Fruit fly (Drosophila melanogaster) whole organism, adult: ENCODE data around the gene Tre1.

Experiments used
- CG14711 ChIP-seq: fragments of 200-800 bp; sonication (Bioruptor generic); optimal IDR thresholded peaks from 2 replicates; lab custom pipeline; 2018; ENCODE audit warnings: missing biosample characterization, mild to moderate bottlenecking, missing genetic modification characterization, moderate library complexity
- CG1620 ChIP-seq: fragments of 200-800 bp; sonication (Bioruptor generic); optimal IDR thresholded peaks from 2 replicates; lab custom pipeline; 2016; ENCODE audit warnings: missing biosample characterization, missing genetic modification characterization
- Clk ChIP-seq: fragments of 200-800 bp; sonication (Bioruptor generic); optimal IDR thresholded peaks from 2 replicates; lab custom pipeline; 2017; ENCODE audit warnings: missing biosample characterization, missing genetic modification characterization
- Hr96 ChIP-seq: fragments of 200-800 bp; sonication (Bioruptor generic); optimal IDR thresholded peaks from 2 replicates; lab custom pipeline; 2016; ENCODE audit warnings: missing biosample characterization, missing genetic modification characterization
- bab1 ChIP-seq: fragments of 200-800 bp; sonication (Bioruptor generic); optimal IDR thresholded peaks from 3 replicates; lab custom pipeline; 2019; ENCODE audit warnings: missing biosample characterization, mild to moderate bottlenecking, missing genetic modification characterization, moderate library complexity
- kay ChIP-seq: fragments of 200-800 bp; sonication (Bioruptor generic); peaks from one replicate; lab custom pipeline; 2016; ENCODE audit warnings: missing biosample characterization, missing genetic modification characterization, borderline replicate concordance
- ovo ChIP-seq: fragments of 200-800 bp; sonication (Bioruptor generic); optimal IDR thresholded peaks from 2 replicates; lab custom pipeline; 2016; ENCODE audit warnings: missing biosample characterization, missing genetic modification characterization
- pad ChIP-seq: fragments of 200-800 bp; sonication (Bioruptor generic); optimal IDR thresholded peaks from 3 replicates; lab custom pipeline; 2017; ENCODE audit warnings: missing biosample characterization, missing genetic modification characterization, mild to moderate bottlenecking, moderate library complexity, missing genetic modification reagents
- toe ChIP-seq: fragments of 200-800 bp; sonication (Bioruptor generic); optimal IDR thresholded peaks from 2 replicates; lab custom pipeline; 2016; ENCODE audit warnings: missing biosample characterization, missing genetic modification characterization

DNA sequence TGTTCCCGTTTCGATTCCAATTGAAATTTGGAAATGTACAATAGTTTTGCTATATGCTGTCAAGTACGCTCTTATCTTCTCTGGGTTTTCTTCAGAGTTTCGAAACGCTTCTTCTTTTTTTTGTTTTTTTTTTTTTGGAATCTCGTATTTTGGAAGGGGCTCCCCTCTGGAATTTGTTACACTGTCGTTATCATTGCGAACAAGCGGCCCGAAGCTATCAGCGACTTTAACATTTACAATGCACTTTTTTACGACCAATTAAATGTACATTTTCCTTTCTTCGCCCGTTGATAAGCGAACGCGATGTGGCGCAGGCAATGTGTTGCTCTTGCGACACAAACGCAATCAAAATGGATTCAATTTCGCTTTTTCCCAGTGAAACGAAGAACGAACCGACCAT is 2.9 kb downstream of the Tre1 start:
- TF ChIP-seq kay (GFP tag; lab: Kevin White, UChicago) (no peak), bab1 (GFP tag; lab: Kevin White, UChicago) (no peak), Clk (GFP tag; lab: Kevin White, UChicago) (no peak), CG14711 (tag; lab: Kevin White, UChicago) (no peak), Hr96 (no peak), ovo (no peak), toe (GFP tag; lab: Kevin White, UChicago) (no peak), CG1620 (GFP tag; lab: Kevin White, UChicago) (no peak), pad (no peak)
